Fruit fly (Drosophila melanogaster): ENCODE results near the gene ssp.

DNA sequence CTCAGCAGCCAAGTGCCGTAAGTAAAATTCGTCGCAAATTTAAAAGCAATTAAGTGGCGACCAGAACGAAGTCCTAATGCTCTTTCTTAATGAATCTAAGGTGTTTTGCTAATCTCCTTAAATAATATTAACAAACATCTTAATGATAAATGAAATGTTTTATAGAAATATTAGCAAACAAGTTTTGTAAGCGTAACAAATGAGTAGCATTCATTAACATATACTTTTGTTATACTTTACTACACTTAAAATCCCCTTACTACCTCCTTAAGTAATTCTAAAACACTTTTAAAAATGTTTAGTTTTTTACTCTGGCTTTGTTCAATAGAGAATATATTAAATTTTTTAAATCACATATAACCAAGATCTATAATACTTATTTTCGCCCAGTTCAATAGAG, 22.1 kb upstream of the ssp start:
- TF ChIP-seq CG8478 (optimal IDR thresholded peaks at IDR 0.05) (no peak), CTCF (optimal IDR thresholded peaks at IDR 0.05) (no peak)
